Worm (Caenorhabditis elegans) whole organism, L1 larva: ENCODE data around the gene riok-3.
A peak's percentile ranks its signal among the peaks of the same experiment; 100 is the strongest.

Experiments
- C16A3.4 ChIP-seq: fragments of 150-350 bp; optimal IDR thresholded peaks from 2 replicates; lab custom pipeline; 2014; ENCODE audit warnings: missing biosample characterization, missing genetic modification characterization
- C34B4.2 ChIP-seq: sonication (generic microtip); optimal IDR thresholded peaks from 2 replicates; lab custom pipeline; 2017; ENCODE audit warnings: mild to moderate bottlenecking, missing genetic modification characterization, missing compliant biosample characterization
- F16B12.6 ChIP-seq: fragments of 150-350 bp; optimal IDR thresholded peaks from 2 replicates; lab custom pipeline; 2014; ENCODE audit warnings: missing biosample characterization, missing genetic modification characterization
- aha-1 ChIP-seq: fragments of 150-350 bp; optimal IDR thresholded peaks from 2 replicates; lab custom pipeline; 2014; ENCODE audit warnings: missing biosample characterization, missing genetic modification characterization
- aly-2 ChIP-seq: fragments of 150-350 bp; optimal IDR thresholded peaks from 2 replicates; lab custom pipeline; 2014; ENCODE audit warnings: missing biosample characterization, missing genetic modification characterization
- ama-1 ChIP-seq: fragments of 150-350 bp; optimal IDR thresholded peaks from 2 replicates; lab custom pipeline; 2014
- blmp-1 ChIP-seq: fragments of 150-350 bp; optimal IDR thresholded peaks from 2 replicates; lab custom pipeline; 2014; ENCODE audit warnings: missing biosample characterization, missing genetic modification characterization
- ceh-88 ChIP-seq: fragments of 200-800 bp; sonication (Bioruptor generic); IDR thresholded peaks from 2 replicates; pipeline ENCODE4 v1.3.6; 2022; ENCODE audit warnings: missing genetic modification characterization, missing compliant biosample characterization
- ceh-90 ChIP-seq: sonication (generic microtip); optimal IDR thresholded peaks from 2 replicates; lab custom pipeline; 2016; ENCODE audit warnings: missing genetic modification characterization, missing compliant biosample characterization
- ces-1 ChIP-seq: fragments of 150-350 bp; optimal IDR thresholded peaks from 2 replicates; lab custom pipeline; 2014; ENCODE audit warnings: missing biosample characterization, missing genetic modification reagents, missing genetic modification characterization
- dpl-1 ChIP-seq, 3 experiments: fragments of 150-350 bp in 2 of 3; sonication (generic microtip) in 1 of 3; optimal IDR thresholded peaks; 2 replicates each; lab custom pipeline; 2014 to 2017; ENCODE audit warnings: missing biosample characterization in 3 of 3, missing genetic modification characterization in 3 of 3, missing genetic modification reagents in 3 of 3
- efl-1 ChIP-seq, 4 experiments: fragments of 150-350 bp; optimal IDR thresholded peaks in 3 of 4; peaks in 1 of 4; 1 replicate in 1 of 4; 2 replicates in 3 of 4; lab custom pipeline; 2014; ENCODE audit warnings: missing biosample characterization in 2 of 4, missing genetic modification characterization in 2 of 4, missing genetic modification reagents in 2 of 4
- egl-13 ChIP-seq: sonication (generic microtip); optimal IDR thresholded peaks from 2 replicates; lab custom pipeline; 2016; ENCODE audit warnings: missing genotype, missing genetic modification reagents, missing genetic modification characterization, missing compliant biosample characterization
- fkh-4 ChIP-seq: sonication (generic microtip); optimal IDR thresholded peaks from 2 replicates; lab custom pipeline; 2016; ENCODE audit warnings: missing compliant biosample characterization, missing genetic modification characterization, borderline replicate concordance
- fkh-8 ChIP-seq: sonication (generic microtip); optimal IDR thresholded peaks from 2 replicates; lab custom pipeline; 2016; ENCODE audit warnings: mild to moderate bottlenecking, missing genetic modification characterization, missing compliant biosample characterization
- hlh-4 ChIP-seq: sonication (generic microtip); optimal IDR thresholded peaks from 2 replicates; lab custom pipeline; 2016; ENCODE audit warnings: mild to moderate bottlenecking, missing genetic modification characterization, missing compliant biosample characterization
- irx-1 ChIP-seq: sonication (generic microtip); optimal IDR thresholded peaks from 2 replicates; lab custom pipeline; 2016; ENCODE audit warnings: missing genetic modification characterization, missing compliant biosample characterization
- jun-1 ChIP-seq: fragments of 150-350 bp; optimal IDR thresholded peaks from 2 replicates; lab custom pipeline; 2014; ENCODE audit warnings: missing biosample characterization, missing genetic modification reagents, missing genetic modification characterization
- lin-14 ChIP-seq: fragments of 200-800 bp; sonication (Bioruptor generic); optimal IDR thresholded peaks from 2 replicates; lab custom pipeline; 2018; ENCODE audit warnings: mild to moderate bottlenecking, missing genetic modification characterization, moderate library complexity, missing compliant biosample characterization
- lin-35 ChIP-seq, 2 experiments: fragments of 150-350 bp; optimal IDR thresholded peaks; 2 replicates each; lab custom pipeline; 2014; ENCODE audit warnings: missing biosample characterization in 2 of 2, missing genetic modification characterization in 2 of 2, missing genetic modification reagents in 2 of 2
- lir-3 ChIP-seq: sonication (generic microtip); optimal IDR thresholded peaks from 2 replicates; lab custom pipeline; 2016; ENCODE audit warnings: mild to moderate bottlenecking, missing genetic modification characterization, moderate library complexity, missing compliant biosample characterization; ENCODE audit not compliant: poor library complexity
- lsy-2 ChIP-seq, 2 experiments: fragments of 150-350 bp; optimal IDR thresholded peaks; 2 replicates each; lab custom pipeline; 2014; ENCODE audit warnings: missing biosample characterization in 2 of 2, missing genetic modification characterization in 2 of 2
- mab-9 ChIP-seq: fragments of 200-800 bp; sonication (Bioruptor generic); IDR thresholded peaks from 2 replicates; pipeline ENCODE4 v1.3.6; 2022; ENCODE audit warnings: missing genetic modification reagents, missing genetic modification characterization, missing compliant biosample characterization
- mef-2 ChIP-seq: fragments of 150-350 bp; optimal IDR thresholded peaks from 2 replicates; lab custom pipeline; 2014; ENCODE audit warnings: missing biosample characterization, missing genetic modification characterization
- mep-1 ChIP-seq: fragments of 150-350 bp; optimal IDR thresholded peaks from 2 replicates; lab custom pipeline; 2014; ENCODE audit warnings: missing biosample characterization, missing genetic modification characterization
- nhr-11 ChIP-seq: fragments of 150-350 bp; optimal IDR thresholded peaks from 2 replicates; lab custom pipeline; 2014; ENCODE audit warnings: missing biosample characterization, missing genetic modification characterization
- nhr-237 ChIP-seq: fragments of 150-350 bp; optimal IDR thresholded peaks from 2 replicates; lab custom pipeline; 2014; ENCODE audit warnings: missing biosample characterization, missing genetic modification characterization
- nhr-28 ChIP-seq: fragments of 150-350 bp; optimal IDR thresholded peaks from 2 replicates; lab custom pipeline; 2014; ENCODE audit warnings: missing biosample characterization, missing genetic modification characterization
- nhr-47 ChIP-seq: sonication (generic microtip); optimal IDR thresholded peaks from 2 replicates; lab custom pipeline; 2016; ENCODE audit warnings: mild to moderate bottlenecking, missing genetic modification characterization, moderate library complexity, missing compliant biosample characterization
- nhr-71 ChIP-seq: sonication (generic microtip); optimal IDR thresholded peaks from 2 replicates; lab custom pipeline; 2016; ENCODE audit warnings: mild to moderate bottlenecking, missing genetic modification characterization, moderate library complexity, missing compliant biosample characterization
- nhr-85 ChIP-seq: sonication (generic microtip); peaks from one replicate; lab custom pipeline; 2016; ENCODE audit warnings: missing genetic modification characterization, inconsistent platforms, missing compliant biosample characterization
- nhr-90 ChIP-seq: sonication (generic microtip); optimal IDR thresholded peaks from 2 replicates; lab custom pipeline; 2016; ENCODE audit warnings: mild to moderate bottlenecking, missing genetic modification characterization, missing compliant biosample characterization; ENCODE audit not compliant: poor library complexity
- pag-3 ChIP-seq: sonication (generic microtip); optimal IDR thresholded peaks from 2 replicates; lab custom pipeline; 2017; ENCODE audit warnings: missing genetic modification characterization, mild to moderate bottlenecking, missing compliant biosample characterization, antibody characterized with exemption, borderline replicate concordance; ENCODE audit not compliant: insufficient read depth
- pax-3 ChIP-seq: fragments of 200-800 bp; sonication (Bioruptor generic); optimal IDR thresholded peaks from 2 replicates; lab custom pipeline; 2018; ENCODE audit warnings: mild to moderate bottlenecking, missing genetic modification characterization, moderate library complexity, missing compliant biosample characterization
- rnt-1 ChIP-seq: sonication (generic microtip); optimal IDR thresholded peaks from 2 replicates; lab custom pipeline; 2016; ENCODE audit warnings: mild to moderate bottlenecking, missing genetic modification characterization, moderate library complexity, missing compliant biosample characterization
- snu-23 ChIP-seq: sonication (generic microtip); optimal IDR thresholded peaks from 2 replicates; lab custom pipeline; 2016; ENCODE audit warnings: missing genetic modification characterization, missing compliant biosample characterization
- sup-37 ChIP-seq: fragments of 200-800 bp; sonication (Bioruptor generic); optimal IDR thresholded peaks from 2 replicates; lab custom pipeline; 2018; ENCODE audit warnings: mild to moderate bottlenecking, missing genetic modification characterization, missing compliant biosample characterization
- tbx-2 ChIP-seq: sonication (generic microtip); optimal IDR thresholded peaks from 2 replicates; lab custom pipeline; 2016; ENCODE audit warnings: missing genetic modification characterization, missing compliant biosample characterization
- unc-30 ChIP-seq: sonication (generic microtip); optimal IDR thresholded peaks from 2 replicates; lab custom pipeline; 2017; ENCODE audit warnings: missing biosample characterization, missing genetic modification characterization
- unc-62 ChIP-seq: fragments of 150-350 bp; optimal IDR thresholded peaks from 2 replicates; lab custom pipeline; 2014; ENCODE audit warnings: missing biosample characterization, missing genetic modification reagents, missing genetic modification characterization
- unc-86 ChIP-seq: sonication (generic microtip); optimal IDR thresholded peaks from 2 replicates; lab custom pipeline; 2016; ENCODE audit warnings: missing genetic modification characterization, missing compliant biosample characterization
- xbp-1 ChIP-seq: sonication (generic microtip); optimal IDR thresholded peaks from 2 replicates; lab custom pipeline; 2016; ENCODE audit warnings: missing genetic modification characterization, missing compliant biosample characterization

The riok-3 gene

DNA sequence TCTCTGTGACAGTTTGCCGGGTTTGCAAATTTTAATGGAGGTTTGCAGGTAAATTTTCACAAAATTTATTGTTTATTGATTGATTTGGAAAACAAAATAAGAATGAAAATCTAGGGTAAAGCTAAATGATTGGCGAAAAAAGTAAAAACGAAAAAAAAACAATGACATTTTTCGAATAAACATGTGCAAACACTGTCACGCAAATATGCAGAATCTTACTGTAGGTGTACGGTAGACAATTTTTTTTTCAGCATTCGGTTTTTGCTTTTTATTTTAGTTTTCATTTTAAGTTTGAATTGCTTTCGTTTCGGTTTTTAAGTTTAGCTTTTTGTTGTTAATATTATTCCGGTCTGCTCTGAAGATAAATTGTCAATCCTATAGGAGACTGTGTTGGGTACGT, 13.1 kb upstream of the riok-3 start:
- no peak for TF ChIP-seq lir-3 (tag; lab: Kevin White, UChicago)
- peak; percentile 43 to 70 for TF ChIP-seq lsy-2 (tag; optimal IDR thresholded peaks at IDR 0.05; lab: Kevin White, UChicago)
- TF ChIP-seq unc-62 (GFP tag; lab: Kevin White, UChicago): no peak
- TF ChIP-seq F16B12.6 (tag; lab: Kevin White, UChicago): peak; percentile 2
- peak; percentile 27 for TF ChIP-seq nhr-85 (tag; lab: Kevin White, UChicago)
- no peak for TF ChIP-seq pax-3
- TF ChIP-seq jun-1 (tag; lab: Kevin White, UChicago): no peak
- TF ChIP-seq nhr-90 (tag; lab: Kevin White, UChicago): no peak

DNA sequence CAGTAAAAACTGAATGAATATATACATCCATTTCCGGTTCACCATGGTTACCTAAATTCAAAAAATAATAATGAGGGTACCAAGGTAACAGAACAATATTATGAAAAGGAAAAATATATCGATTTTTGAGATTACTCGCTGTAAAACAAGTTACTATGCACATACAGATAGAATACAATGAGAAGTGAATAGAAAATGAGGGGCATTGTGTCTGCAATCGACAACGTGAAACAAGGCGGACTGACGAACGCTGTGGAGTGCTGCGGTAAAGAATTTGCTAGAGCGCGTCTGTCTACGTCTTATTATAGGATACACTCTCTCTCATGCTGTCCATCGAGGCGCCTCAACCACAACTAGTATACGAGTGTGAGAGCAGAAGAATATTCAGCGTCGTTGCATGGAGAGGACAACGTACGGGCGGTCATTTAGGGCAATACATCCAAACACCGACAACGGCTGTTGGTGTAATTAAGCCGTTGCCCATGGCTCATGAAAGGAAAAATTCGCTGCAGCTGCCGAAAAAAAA, 12.3 kb upstream of the riok-3 start, which contains the start of gene cnx-1:
TSS of gene cnx-1 (minus strand) at position 51 of the 526 bp plus-strand sequence.
- TF ChIP-seq mep-1 (tag; lab: Kevin White, UChicago) (peak; percentile 37), rnt-1 (tag; lab: Kevin White, UChicago) (peak; percentile 3), tbx-2 (no peak), xbp-1 (tag; lab: Kevin White, UChicago) (no peak), lsy-2 (tag; optimal IDR thresholded peaks at IDR 0.05; lab: Kevin White, UChicago) (peak in 1 of 2 experiments; percentile 30), lin-35 (GFP tag; optimal IDR thresholded peaks at IDR 0.05; lab: Kevin White, UChicago) (peak; percentile 6 to 42), dpl-1 (GFP tag; optimal IDR thresholded peaks at IDR 0.05; lab: Kevin White, UChicago) (peak in 1 of 3 experiments; percentile 8), lin-14 (peak; percentile 76), ceh-88 (GFP tag; lab: Robert Waterston, UW) (no peak), fkh-4 (no peak), efl-1 (optimal IDR thresholded peaks at IDR 0.05; lab: Kevin White, UChicago) (no peak), efl-1 (GFP tag; optimal IDR thresholded peaks at IDR 0.05 in 1 of 2; lab: Kevin White, UChicago) (peak in 1 of 2 experiments; percentile 5), fkh-8 (tag; lab: Kevin White, UChicago) (peak; percentile 36), egl-13 (tag; lab: Kevin White, UChicago) (no peak), jun-1 (tag; lab: Kevin White, UChicago) (no peak), F16B12.6 (tag; lab: Kevin White, UChicago) (peak; percentile 49), nhr-71 (tag; lab: Kevin White, UChicago) (peak; percentile 14), snu-23 (GFP tag; lab: Kevin White, UChicago) (peak; percentile 39)

DNA sequence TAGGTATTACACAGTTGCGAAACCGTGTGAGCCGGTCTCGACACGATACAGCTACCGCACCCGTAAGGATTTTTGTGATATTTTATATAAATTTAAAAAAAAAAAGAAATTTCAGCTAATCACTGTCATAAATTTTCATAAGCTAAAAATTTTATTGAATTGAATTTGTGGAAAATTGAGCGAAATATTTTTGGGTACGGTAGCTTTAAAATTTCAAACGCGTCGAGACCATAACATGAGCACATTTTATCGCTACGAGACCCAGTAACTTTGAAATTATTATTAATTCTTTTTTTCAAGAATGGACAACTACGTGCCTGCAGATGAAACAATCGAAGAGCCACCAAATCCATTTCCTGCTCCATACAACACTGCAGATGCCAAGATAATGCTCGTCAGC, 8.3 kb upstream of the riok-3 start, which contains the start of gene ZK632.14:
TSS of gene ZK632.14 (plus strand) at position 301 of the 400 bp plus-strand sequence.
- TF ChIP-seq mep-1 (tag; lab: Kevin White, UChicago): no peak
- no peak for TF ChIP-seq mab-9 (GFP tag; lab: Robert Waterston, UW)
- no peak for TF ChIP-seq ces-1 (GFP tag; lab: Kevin White, UChicago)
- TF ChIP-seq lsy-2 (tag; optimal IDR thresholded peaks at IDR 0.05; lab: Kevin White, UChicago): no peak
- no peak for TF ChIP-seq sup-37
- no peak for TF ChIP-seq tbx-2
- TF ChIP-seq C34B4.2: no peak
- TF ChIP-seq irx-1 (tag; lab: Kevin White, UChicago): no peak
- TF ChIP-seq mef-2 (tag; lab: Kevin White, UChicago): no peak
- no peak for TF ChIP-seq nhr-11 (tag; lab: Kevin White, UChicago)
- no peak for TF ChIP-seq nhr-47
- TF ChIP-seq nhr-28: no peak
- TF ChIP-seq ama-1 (lab: Kevin White, UChicago): no peak
- no peak for TF ChIP-seq unc-62 (GFP tag; lab: Kevin White, UChicago)
- TF ChIP-seq F16B12.6 (tag; lab: Kevin White, UChicago): no peak
- no peak for TF ChIP-seq C16A3.4 (tag; lab: Kevin White, UChicago)
- no peak for TF ChIP-seq blmp-1 (tag; lab: Kevin White, UChicago)

DNA sequence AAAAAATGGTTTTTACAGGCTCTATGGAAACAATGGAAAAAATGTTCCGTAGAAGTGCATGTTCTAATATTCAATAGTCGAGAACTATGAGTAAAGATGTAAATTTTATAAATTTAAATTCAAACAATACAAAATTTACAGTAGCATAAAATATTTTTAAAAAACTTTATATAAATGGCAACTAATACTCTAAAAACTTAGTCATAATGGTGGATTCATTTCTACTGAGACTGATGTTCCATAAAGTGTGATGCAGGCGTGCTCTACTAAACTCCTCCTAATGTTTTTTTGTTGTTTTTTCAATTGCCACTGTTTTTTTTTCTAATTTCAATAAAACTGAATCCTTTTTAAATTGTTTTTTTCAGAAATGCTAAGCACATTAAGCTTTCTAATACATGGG, 3.4 kb upstream of the riok-3 start, which contains the start of gene gtap-2:
TSS of gene gtap-2 (plus strand) at position 366 of the 400 bp plus-strand sequence.
- TF ChIP-seq pag-3 (tag; lab: Kevin White, UChicago) (no peak), mab-9 (GFP tag; lab: Robert Waterston, UW) (no peak), jun-1 (tag; lab: Kevin White, UChicago) (no peak), fkh-8 (tag; lab: Kevin White, UChicago) (peak; percentile 47), unc-62 (GFP tag; lab: Kevin White, UChicago) (no peak), ceh-90 (tag; lab: Kevin White, UChicago) (peak; percentile 55), C34B4.2 (no peak), blmp-1 (tag; lab: Kevin White, UChicago) (no peak), nhr-28 (no peak), hlh-4 (tag; lab: Kevin White, UChicago) (no peak), nhr-71 (tag; lab: Kevin White, UChicago) (peak; percentile 20), ceh-88 (GFP tag; lab: Robert Waterston, UW) (no peak), unc-86 (tag; lab: Kevin White, UChicago) (no peak), rnt-1 (tag; lab: Kevin White, UChicago) (no peak), aha-1 (tag; lab: Kevin White, UChicago) (no peak), mef-2 (tag; lab: Kevin White, UChicago) (no peak), snu-23 (GFP tag; lab: Kevin White, UChicago) (peak; percentile 9), xbp-1 (tag; lab: Kevin White, UChicago) (no peak), C16A3.4 (tag; lab: Kevin White, UChicago) (peak; percentile 45), egl-13 (tag; lab: Kevin White, UChicago) (peak; percentile 32), nhr-11 (tag; lab: Kevin White, UChicago) (no peak), ama-1 (lab: Kevin White, UChicago) (no peak), nhr-237 (tag; lab: Kevin White, UChicago) (no peak), aly-2 (tag; lab: Kevin White, UChicago) (no peak), unc-30 (tag; lab: Kevin White, UChicago) (no peak), fkh-4 (no peak)
